Fruit fly (Drosophila melanogaster): ENCODE measurements around the gene axo.

axo gene

dm6 chr3L:4720510-4721157, 33.5 kb upstream of the axo start:
- no peak for TF ChIP-seq GATAd (GFP tag; optimal IDR thresholded peaks at IDR 0.05)
- TF ChIP-seq Dif (GFP tag; optimal IDR thresholded peaks at IDR 0.05; ENCODE audit: partially characterized antibody) = no peak
- no peak for TF ChIP-seq sv (GFP tag; optimal IDR thresholded peaks at IDR 0.05)
- no peak for TF ChIP-seq tai (GFP tag; optimal IDR thresholded peaks at IDR 0.05)
- TF ChIP-seq CrebA (GFP tag; optimal IDR thresholded peaks at IDR 0.05; ENCODE audit: borderline replicate concordance) = no peak
- peak; percentile 31 for TF ChIP-seq Dfd (GFP tag; optimal IDR thresholded peaks at IDR 0.05)
- no peak for TF ChIP-seq brk (GFP tag; optimal IDR thresholded peaks at IDR 0.05)
- no peak for TF ChIP-seq Vsx2 (GFP tag; optimal IDR thresholded peaks at IDR 0.05; ENCODE audit: partially characterized antibody)

DNA sequence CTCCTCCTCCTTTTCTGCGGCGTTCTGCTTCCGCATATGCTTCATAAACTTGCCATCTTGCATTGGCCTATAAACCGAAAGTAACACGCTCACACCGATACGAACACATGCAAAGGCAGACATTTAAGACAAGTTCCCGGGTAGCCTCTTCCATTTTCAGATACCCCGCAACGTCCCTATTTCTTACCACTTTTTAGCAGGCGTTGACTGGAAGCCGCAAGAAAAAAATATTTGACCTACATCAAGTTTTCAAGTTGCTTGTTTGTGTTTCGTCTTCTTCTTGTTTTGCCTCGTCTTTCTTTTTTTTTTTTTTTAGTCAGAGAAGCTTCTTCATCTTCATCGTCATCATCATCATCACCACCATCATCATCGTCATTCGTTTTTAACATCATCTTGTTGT, 32.6 kb upstream of the axo start:
- no peak for TF ChIP-seq Rel (GFP tag; optimal IDR thresholded peaks at IDR 0.05)
- TF ChIP-seq Rel (tag; optimal IDR thresholded peaks at IDR 0.05) = no peak
- TF ChIP-seq tai (GFP tag; optimal IDR thresholded peaks at IDR 0.05) = no peak
- TF ChIP-seq N (GFP tag; optimal IDR thresholded peaks at IDR 0.05) = no peak
- no peak for TF ChIP-seq Hnf4 (GFP tag; optimal IDR thresholded peaks at IDR 0.05)
- TF ChIP-seq Vsx2 (GFP tag; optimal IDR thresholded peaks at IDR 0.05; ENCODE audit: partially characterized antibody) = no peak
- no peak for TF ChIP-seq Dfd (GFP tag; optimal IDR thresholded peaks at IDR 0.05)
- peak; percentile 50 for TF ChIP-seq fru (GFP tag; optimal IDR thresholded peaks at IDR 0.05)
- no peak for TF ChIP-seq brk (GFP tag; optimal IDR thresholded peaks at IDR 0.05)
- no peak for TF ChIP-seq GATAd (GFP tag; optimal IDR thresholded peaks at IDR 0.05)
- TF ChIP-seq Dif (GFP tag; optimal IDR thresholded peaks at IDR 0.05; ENCODE audit: partially characterized antibody) = no peak
- no peak for TF ChIP-seq h (GFP tag; optimal IDR thresholded peaks at IDR 0.05)
- TF ChIP-seq lola (GFP tag; optimal IDR thresholded peaks at IDR 0.05) = no peak
- TF ChIP-seq sage (GFP tag; optimal IDR thresholded peaks at IDR 0.05) = no peak
- TF ChIP-seq dsf (GFP tag; optimal IDR thresholded peaks at IDR 0.05; ENCODE audit: borderline replicate concordance) = no peak
- peak; percentile 49 for TF ChIP-seq psq (GFP tag; optimal IDR thresholded peaks at IDR 0.05)

DNA sequence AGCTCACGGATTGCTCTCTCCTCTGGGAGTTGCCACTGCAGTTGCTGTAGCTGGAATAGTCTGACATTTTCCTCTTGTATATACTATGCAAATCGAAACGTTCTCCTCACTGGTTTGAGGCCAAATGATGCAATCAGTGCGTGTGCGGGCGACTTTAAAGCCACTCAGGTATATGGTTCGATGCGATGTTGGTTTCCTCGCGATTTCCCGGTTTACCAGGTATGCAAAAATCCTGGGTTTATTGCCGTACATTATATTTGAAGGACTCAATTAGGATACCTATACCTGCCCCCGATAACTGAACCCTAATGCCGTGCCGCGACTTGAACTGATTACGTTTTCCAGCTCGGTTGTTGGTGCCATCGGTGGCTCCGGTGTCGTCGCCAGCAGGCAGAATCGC, 22.7 kb upstream of the axo start, which contains the start of gene CG13712:
CG13712 (minus strand) TSS at position 101 of the 400 bp plus-strand sequence.
- TF ChIP-seq woc (GFP tag; optimal IDR thresholded peaks at IDR 0.05) = no peak
- TF ChIP-seq HLH106 (tag; optimal IDR thresholded peaks at IDR 0.05) = no peak
- TF ChIP-seq fru (GFP tag; optimal IDR thresholded peaks at IDR 0.05) = no peak
- TF ChIP-seq Myc (optimal IDR thresholded peaks at IDR 0.05) = no peak
- TF ChIP-seq dmrt93B (GFP tag; optimal IDR thresholded peaks at IDR 0.05) = no peak
- no peak for TF ChIP-seq CG9705 (GFP tag; optimal IDR thresholded peaks at IDR 0.05)
- TF ChIP-seq sage (GFP tag; optimal IDR thresholded peaks at IDR 0.05) = no peak
- no peak for TF ChIP-seq jim (GFP tag; optimal IDR thresholded peaks at IDR 0.05)
- no peak for TF ChIP-seq lola (GFP tag; optimal IDR thresholded peaks at IDR 0.05)
- no peak for TF ChIP-seq rgr (GFP tag; optimal IDR thresholded peaks at IDR 0.05)
- TF ChIP-seq tai (GFP tag; optimal IDR thresholded peaks at IDR 0.05) = no peak
- TF ChIP-seq Rel (GFP tag; optimal IDR thresholded peaks at IDR 0.05) = no peak
- TF ChIP-seq Rel (tag; optimal IDR thresholded peaks at IDR 0.05) = no peak
- no peak for TF ChIP-seq GATAd (GFP tag; optimal IDR thresholded peaks at IDR 0.05)
- TF ChIP-seq pan (optimal IDR thresholded peaks at IDR 0.05) = no peak
- TF ChIP-seq Mio (GFP tag; optimal IDR thresholded peaks at IDR 0.05) = no peak
- no peak for TF ChIP-seq N (GFP tag; optimal IDR thresholded peaks at IDR 0.05)
- no peak for TF ChIP-seq Abd-B (GFP tag; optimal IDR thresholded peaks at IDR 0.05)
- no peak for TF ChIP-seq Hr78 (GFP tag; optimal IDR thresholded peaks at IDR 0.05)

- no peak for TF ChIP-seq OdsH (GFP tag; optimal IDR thresholded peaks at IDR 0.05)
- no peak for TF ChIP-seq CrebA (GFP tag; optimal IDR thresholded peaks at IDR 0.05; ENCODE audit: borderline replicate concordance)
- no peak for TF ChIP-seq brk (GFP tag; optimal IDR thresholded peaks at IDR 0.05)
- no peak for TF ChIP-seq Abd-B (GFP tag; optimal IDR thresholded peaks at IDR 0.05)
- no peak for TF ChIP-seq psq (GFP tag; optimal IDR thresholded peaks at IDR 0.05)
- no peak for TF ChIP-seq woc (GFP tag; optimal IDR thresholded peaks at IDR 0.05)
- no peak for TF ChIP-seq foxo (GFP tag; optimal IDR thresholded peaks at IDR 0.05)
- TF ChIP-seq h (GFP tag; optimal IDR thresholded peaks at IDR 0.05) = no peak
Measured at dm6 chr3L:4708536-4708935, 21.4 kb upstream of the axo start.

DNA sequence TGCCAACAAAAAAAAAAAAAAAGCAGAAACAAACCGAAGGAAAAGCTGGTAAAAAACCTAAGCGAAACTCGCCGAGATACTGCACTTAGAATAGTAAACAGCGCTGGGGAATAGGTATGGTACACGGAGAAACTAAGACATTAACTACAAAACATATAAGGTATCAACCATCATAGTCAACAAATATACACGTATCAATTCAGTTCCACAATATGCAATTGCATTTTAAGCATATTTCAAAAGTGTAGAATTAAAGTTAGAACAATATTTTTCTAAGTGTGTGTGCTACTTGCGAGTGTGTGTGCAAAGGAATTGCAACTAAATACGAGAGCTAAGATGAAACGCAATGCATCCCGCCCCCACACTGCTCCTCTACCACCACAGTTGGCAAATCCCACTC, 20.7 kb upstream of the axo start:
- TF ChIP-seq Hr83 (GFP tag; optimal IDR thresholded peaks at IDR 0.05; ENCODE audit: poor library complexity, severe bottlenecking) (no peak), Hnf4 (GFP tag; optimal IDR thresholded peaks at IDR 0.05) (no peak), Abd-B (GFP tag; optimal IDR thresholded peaks at IDR 0.05) (no peak), sage (GFP tag; optimal IDR thresholded peaks at IDR 0.05) (no peak), Vsx2 (GFP tag; optimal IDR thresholded peaks at IDR 0.05; ENCODE audit: partially characterized antibody) (no peak), foxo (GFP tag; optimal IDR thresholded peaks at IDR 0.05) (no peak), Sp1 (GFP tag; optimal IDR thresholded peaks at IDR 0.05) (no peak), N (GFP tag; optimal IDR thresholded peaks at IDR 0.05) (no peak), sv (GFP tag; optimal IDR thresholded peaks at IDR 0.05) (no peak), CG32264 (GFP tag; optimal IDR thresholded peaks at IDR 0.05) (no peak), Mio (GFP tag; optimal IDR thresholded peaks at IDR 0.05) (no peak)
